Worm (Caenorhabditis elegans) whole organism, late embryonic: ENCODE measurements around the gene M03D4.4.

Experiments used
- K09A11.1 ChIP-seq: sonication (generic microtip); optimal IDR thresholded peaks from 2 replicates; lab custom pipeline; 2017; ENCODE audit warnings: antibody characterized with exemption, mild to moderate bottlenecking, missing genetic modification characterization, missing compliant biosample characterization; ENCODE audit not compliant: insufficient read depth
- ceh-22 ChIP-seq: sonication (generic microtip); optimal IDR thresholded peaks from 2 replicates; lab custom pipeline; 2017; ENCODE audit warnings: missing biosample characterization, missing genetic modification characterization
- mec-3 ChIP-seq: sonication (generic microtip); optimal IDR thresholded peaks from 2 replicates; lab custom pipeline; 2016; ENCODE audit warnings: borderline replicate concordance, missing genetic modification characterization, missing compliant biosample characterization
- nfya-1 ChIP-seq: sonication (generic microtip); optimal IDR thresholded peaks from 2 replicates; lab custom pipeline; 2017; ENCODE audit warnings: missing genetic modification characterization, mild to moderate bottlenecking, missing compliant biosample characterization, antibody characterized with exemption, moderate library complexity
- pha-2 ChIP-seq: sonication (generic microtip); optimal IDR thresholded peaks from 2 replicates; lab custom pipeline; 2017; ENCODE audit warnings: mild to moderate bottlenecking, missing genetic modification characterization, missing compliant biosample characterization
- pqm-1 ChIP-seq: sonication (generic microtip); optimal IDR thresholded peaks from 2 replicates; lab custom pipeline; 2016; ENCODE audit warnings: missing genetic modification characterization, missing compliant biosample characterization
- ref-2 ChIP-seq: sonication (generic microtip); optimal IDR thresholded peaks from 2 replicates; lab custom pipeline; 2016; ENCODE audit warnings: missing genetic modification characterization, missing compliant biosample characterization
- unc-86 ChIP-seq: sonication (generic microtip); optimal IDR thresholded peaks from 2 replicates; lab custom pipeline; 2016; ENCODE audit warnings: missing genetic modification characterization, missing compliant biosample characterization

DNA sequence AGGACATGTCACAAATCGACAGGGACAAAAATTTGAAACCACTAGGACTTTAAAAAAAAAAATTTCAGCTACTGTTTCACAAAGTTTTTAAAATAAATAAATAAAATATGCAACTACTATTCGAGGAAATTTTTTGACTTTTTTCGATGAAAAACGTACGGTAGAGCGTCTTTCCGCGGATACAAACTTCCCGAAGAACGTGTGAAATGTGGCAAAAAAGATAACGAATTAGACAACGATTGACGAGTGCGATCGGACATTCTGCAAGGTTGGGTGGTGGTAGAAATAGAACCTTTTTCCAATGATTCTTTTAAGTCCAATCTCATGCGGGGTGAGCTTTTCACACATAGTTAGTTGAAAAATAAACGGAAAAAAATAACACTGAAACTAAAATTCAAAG lies 38.7 kb upstream of the M03D4.4 start:
- TF ChIP-seq mec-3, result no peak
- TF ChIP-seq pqm-1 (tag; lab: Kevin White, UChicago), result no peak
- no peak for TF ChIP-seq nfya-1 (tag; lab: Kevin White, UChicago)
- no peak for TF ChIP-seq K09A11.1 (tag; lab: Kevin White, UChicago)
- TF ChIP-seq ref-2, result no peak
- no peak for TF ChIP-seq pha-2 (tag; lab: Kevin White, UChicago)
- no peak for TF ChIP-seq unc-86 (tag; lab: Kevin White, UChicago)
- no peak for TF ChIP-seq ceh-22 (tag; lab: Kevin White, UChicago)
